Worm (Caenorhabditis elegans): Measurements from ENCODE around the gene F08D12.3.

Gene F08D12.3

ce11 chrII:2815017-2815416 lies 35.7 kb downstream of the F08D12.3 start:
- TF ChIP-seq madf-8 (GFP tag; conservative IDR thresholded peaks at IDR 0.05): peak; percentile 48; the same call in 1 of the 2 replicates
- TF ChIP-seq madf-6 (GFP tag; IDR thresholded peaks at IDR 0.05): peak; percentile 86
- no peak for TF ChIP-seq T26A5.8 (tag; optimal IDR thresholded peaks at IDR 0.05)
- TF ChIP-seq hlh-26 (GFP tag; conservative IDR thresholded peaks at IDR 0.05): no peak
- peak; percentile 85 for TF ChIP-seq xnd-1 (tag; optimal IDR thresholded peaks at IDR 0.05)
- 0 out of 2 replicates have a peak, but pooled peaks have one; percentile 14 for TF ChIP-seq mcd-1 (GFP tag; IDR thresholded peaks at IDR 0.05)
- peak; percentile 12 for TF ChIP-seq efl-1 (GFP tag; optimal IDR thresholded peaks at IDR 0.05)
- peak; percentile 28 for TF ChIP-seq snpc-1.3 (tag; optimal IDR thresholded peaks at IDR 0.05; ENCODE audit: insufficient read depth)
- TF ChIP-seq lsl-1 (GFP tag; optimal IDR thresholded peaks at IDR 0.05): peak; percentile 94
- TF ChIP-seq let-607 (tag; optimal IDR thresholded peaks at IDR 0.05): no peak

DNA sequence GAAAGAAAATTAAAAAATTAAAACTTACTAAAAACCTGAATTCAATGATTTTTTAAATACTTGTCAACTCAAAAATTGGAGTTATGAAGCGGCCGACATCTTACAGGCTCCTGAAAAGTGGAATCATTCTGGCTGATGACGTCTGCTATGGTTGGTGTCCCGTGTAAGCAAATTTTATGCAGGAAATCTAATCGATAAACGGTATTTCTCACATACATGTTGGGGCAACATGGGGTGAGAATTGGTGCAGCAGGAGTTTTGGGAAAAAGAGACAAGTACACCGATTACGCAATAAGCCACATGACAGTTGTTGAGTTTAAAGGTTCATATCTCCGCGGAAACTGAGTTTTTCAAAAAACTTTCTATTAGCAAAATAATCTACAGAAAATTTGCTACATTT lies 36.1 kb downstream of the F08D12.3 start, which contains the start of gene K12H6.2:
TSS of gene K12H6.2 (minus strand) at position 101 of the 400 bp plus-strand sequence.
- TF ChIP-seq dox-1 (GFP tag; IDR thresholded peaks at IDR 0.05) (no peak), zim-3 (tag; optimal IDR thresholded peaks at IDR 0.05) (no peak), sptf-2 (GFP tag; optimal IDR thresholded peaks at IDR 0.05) (no peak), tlf-1 (GFP tag; optimal IDR thresholded peaks at IDR 0.05) (no peak), chd-7 (tag; optimal IDR thresholded peaks at IDR 0.05) (no peak), ccch-3 (GFP tag; optimal IDR thresholded peaks at IDR 0.05) (no peak), lag-1 (GFP tag; IDR thresholded peaks at IDR 0.05) (no peak), rcor-1 (GFP tag; IDR thresholded peaks at IDR 0.05) (no peak), T07F8.4 (tag; optimal IDR thresholded peaks at IDR 0.05) (no peak), egl-44 (GFP tag; IDR thresholded peaks at IDR 0.05) (no peak), nhr-179 (tag; optimal IDR thresholded peaks at IDR 0.05) (no peak), ztf-6 (GFP tag; IDR thresholded peaks at IDR 0.05) (no peak)

ce11 chrII:2816676-2817075 lies 37.3 kb downstream of the F08D12.3 start, which contains the start of gene set-13:
set-13 (plus strand) TSS chrII:2816976.
- TF ChIP-seq ztf-28 (GFP tag; IDR thresholded peaks at IDR 0.05): no peak
- no peak for TF ChIP-seq F39B2.1 (GFP tag; IDR thresholded peaks at IDR 0.05)
- TF ChIP-seq pbrm-1 (GFP tag; IDR thresholded peaks at IDR 0.05): no peak
- TF ChIP-seq xnd-1 (tag; optimal IDR thresholded peaks at IDR 0.05): no peak
- no peak for TF ChIP-seq F57A8.1 (GFP tag; optimal IDR thresholded peaks at IDR 0.05)
- no peak for TF ChIP-seq dox-1 (GFP tag; IDR thresholded peaks at IDR 0.05)
- no peak for TF ChIP-seq ztf-25 (GFP tag; IDR thresholded peaks at IDR 0.05)
- TF ChIP-seq him-1 (tag; optimal IDR thresholded peaks at IDR 0.05): no peak
- TF ChIP-seq ceh-79 (tag; optimal IDR thresholded peaks at IDR 0.05): no peak
- TF ChIP-seq D2030.7 (GFP tag; IDR thresholded peaks at IDR 0.05): no peak
- TF ChIP-seq B0035.1 (tag; optimal IDR thresholded peaks at IDR 0.05): no peak
- TF ChIP-seq unc-130 (GFP tag; optimal IDR thresholded peaks at IDR 0.05): no peak
- no peak for TF ChIP-seq F23B12.7 (tag; optimal IDR thresholded peaks at IDR 0.05; ENCODE audit: insufficient read depth)
- no peak for TF ChIP-seq ztf-6 (GFP tag; IDR thresholded peaks at IDR 0.05)
- no peak for TF ChIP-seq fkh-3 (tag; optimal IDR thresholded peaks at IDR 0.05)
- no peak for TF ChIP-seq cebp-2 (GFP tag; IDR thresholded peaks at IDR 0.05)
- TF ChIP-seq repo-1 (tag; optimal IDR thresholded peaks at IDR 0.05): no peak
- no peak for TF ChIP-seq hrde-1 (tag; optimal IDR thresholded peaks at IDR 0.05; ENCODE audit: borderline replicate concordance)
- TF ChIP-seq hmg-1.2 (GFP tag; IDR thresholded peaks at IDR 0.05): no peak
- no peak for TF ChIP-seq bed-1 (GFP tag; IDR thresholded peaks at IDR 0.05)

All from whole organism, young adult.